Fruit fly (Drosophila melanogaster) whole organism, embryonic: ENCODE results near the gene Pxn.

Source experiments
- Antp ChIP-seq: fragments of 200-800 bp; sonication (Bioruptor generic); optimal IDR thresholded peaks from 3 replicates; lab custom pipeline; 2016; ENCODE audit warnings: missing biosample characterization, missing genetic modification characterization
- Bdp1 ChIP-seq: fragments of 200-800 bp; sonication (Bioruptor generic); optimal IDR thresholded peaks from 3 replicates; lab custom pipeline; 2016; ENCODE audit warnings: missing biosample characterization, missing genetic modification characterization
- CG10543 ChIP-seq: fragments of 200-800 bp; sonication (Bioruptor generic); optimal IDR thresholded peaks from 3 replicates; lab custom pipeline; 2017; ENCODE audit warnings: missing biosample characterization, mild to moderate bottlenecking, missing genetic modification characterization, moderate library complexity
- CG11093 ChIP-seq: fragments of 200-800 bp; sonication (Bioruptor generic); IDR thresholded peaks from 3 replicates; pipeline ENCODE4 v1.3.6; 2022; ENCODE audit warnings: missing biosample characterization, missing genetic modification characterization
- CG12769 ChIP-seq: fragments of 200-800 bp; sonication (Bioruptor generic); optimal IDR thresholded peaks from 2 replicates; lab custom pipeline; 2019; ENCODE audit warnings: missing biosample characterization, mild to moderate bottlenecking, missing genetic modification characterization, moderate library complexity
- CG13287 ChIP-seq: fragments of 200-800 bp; sonication (Bioruptor generic); IDR thresholded peaks from 2 replicates; pipeline ENCODE4 v1.3.6; 2022; ENCODE audit warnings: missing biosample characterization, missing genetic modification characterization; ENCODE audit not compliant: partially characterized antibody
- CG13624 ChIP-seq: fragments of 200-800 bp; sonication (Bioruptor generic); optimal IDR thresholded peaks from 2 replicates; lab custom pipeline; 2016; ENCODE audit warnings: missing biosample characterization, missing genetic modification characterization
- CG15073 ChIP-seq: fragments of 200-800 bp; sonication (Bioruptor generic); optimal IDR thresholded peaks from 2 replicates; lab custom pipeline; 2016; ENCODE audit warnings: missing biosample characterization, missing genetic modification characterization
- CG15479 ChIP-seq: fragments of 200-800 bp; sonication (Bioruptor generic); optimal IDR thresholded peaks from 3 replicates; lab custom pipeline; 2019; ENCODE audit warnings: missing biosample characterization, mild to moderate bottlenecking, missing genetic modification characterization, moderate library complexity
- CG32532 ChIP-seq: fragments of 200-800 bp; sonication (Bioruptor generic); IDR thresholded peaks from 2 replicates; pipeline ENCODE4 v1.3.6; 2022; ENCODE audit warnings: missing biosample characterization, missing genetic modification characterization
- CG34224 ChIP-seq: fragments of 200-800 bp; sonication (Bioruptor generic); IDR thresholded peaks from 3 replicates; pipeline ENCODE4 v1.3.6; 2022; ENCODE audit warnings: missing biosample characterization, missing genetic modification characterization; ENCODE audit not compliant: partially characterized antibody
- CG3726 ChIP-seq: fragments of 200-800 bp; sonication (Bioruptor generic); IDR thresholded peaks from 3 replicates; pipeline ENCODE4, ENCODE4 v1.3.6; 2022; ENCODE audit warnings: missing biosample characterization, missing genetic modification characterization
- CG4424 ChIP-seq: fragments of 200-800 bp; sonication (Bioruptor generic); optimal IDR thresholded peaks from 3 replicates; lab custom pipeline; 2016; ENCODE audit warnings: missing biosample characterization, missing genetic modification characterization
- CG8290 ChIP-seq, 3 experiments: fragments of 200-800 bp; sonication (Bioruptor generic); optimal IDR thresholded peaks; 2 replicates each; lab custom pipeline; 2016 to 2019; ENCODE audit warnings: missing biosample characterization in 3 of 3, missing genetic modification characterization in 3 of 3, mild to moderate bottlenecking in 2 of 3, moderate library complexity in 1 of 3
- CG9817 ChIP-seq: fragments of 200-800 bp; sonication (Bioruptor generic); optimal IDR thresholded peaks from 2 replicates; lab custom pipeline; 2018; ENCODE audit warnings: missing biosample characterization, mild to moderate bottlenecking, missing genetic modification characterization, moderate library complexity
- CrebB ChIP-seq: fragments of 200-800 bp; sonication (Bioruptor generic); optimal IDR thresholded peaks from 3 replicates; lab custom pipeline; 2018; ENCODE audit warnings: missing biosample characterization, mild to moderate bottlenecking, missing genetic modification characterization
- D19A ChIP-seq: fragments of 200-800 bp; optimal IDR thresholded peaks from 3 replicates; lab custom pipeline; 2019; ENCODE audit warnings: missing biosample characterization, mild to moderate bottlenecking, missing genetic modification characterization, moderate library complexity
- Deaf1 ChIP-seq: fragments of 200-800 bp; optimal IDR thresholded peaks from 3 replicates; lab custom pipeline; 2019; ENCODE audit warnings: missing biosample characterization, mild to moderate bottlenecking, missing genetic modification characterization, moderate library complexity
- Doc3 ChIP-seq: fragments of 200-800 bp; sonication (Bioruptor generic); IDR thresholded peaks from 3 replicates; pipeline ENCODE4 v1.3.6; 2022; ENCODE audit warnings: missing biosample characterization, missing genetic modification characterization; ENCODE audit not compliant: partially characterized antibody
- HmgZ ChIP-seq: fragments of 200-800 bp; sonication (Bioruptor generic); optimal IDR thresholded peaks from 2 replicates; lab custom pipeline; 2018; ENCODE audit warnings: missing biosample characterization, mild to moderate bottlenecking, missing genetic modification characterization
- Hr39 ChIP-seq: fragments of >200 bp; optimal IDR thresholded peaks from 2 replicates; lab custom pipeline; 2017
- Hr51 ChIP-seq, 2 experiments: fragments of 200-800 bp; sonication (Bioruptor generic); optimal IDR thresholded peaks; 2 replicates in 1 of 2; 3 replicates in 1 of 2; lab custom pipeline; 2016 to 2018; ENCODE audit warnings: missing biosample characterization in 2 of 2, missing genetic modification characterization in 2 of 2, mild to moderate bottlenecking in 1 of 2, moderate library complexity in 1 of 2
- Kr ChIP-seq: fragments of 200-800 bp; sonication (Bioruptor generic); optimal IDR thresholded peaks from 2 replicates; lab custom pipeline; 2017; ENCODE audit warnings: missing biosample characterization, mild to moderate bottlenecking, missing genetic modification characterization
- Nf-YB ChIP-seq: fragments of 200-800 bp; sonication (Bioruptor generic); optimal IDR thresholded peaks from 3 replicates; lab custom pipeline; 2019; ENCODE audit warnings: missing biosample characterization, mild to moderate bottlenecking, missing genetic modification characterization, moderate library complexity
- Rfx ChIP-seq: fragments of 200-800 bp; sonication (Bioruptor generic); IDR thresholded peaks from 2 replicates; pipeline ENCODE4 v1.3.6; 2022; ENCODE audit warnings: missing biosample characterization, missing genetic modification characterization
- Side ChIP-seq: fragments of 200-800 bp; sonication (Bioruptor generic); optimal IDR thresholded peaks from 2 replicates; lab custom pipeline; 2016; ENCODE audit warnings: missing biosample characterization, missing genetic modification characterization
- Sry-δ ChIP-seq: fragments of 200-800 bp; sonication (Bioruptor generic); optimal IDR thresholded peaks from 2 replicates; lab custom pipeline; 2016; ENCODE audit warnings: missing biosample characterization, missing genetic modification characterization
- TFAM ChIP-seq: fragments of 200-800 bp; sonication (Bioruptor generic); optimal IDR thresholded peaks from 2 replicates; lab custom pipeline; 2017; ENCODE audit warnings: missing biosample characterization, missing genetic modification characterization, inconsistent platforms
- Trl ChIP-seq, 3 experiments: fragments of >200 bp in 2 of 3; fragments of 200-800 bp in 1 of 3; sonication (Bioruptor generic) in 1 of 3; optimal IDR thresholded peaks; 2 replicates in 1 of 3; 3 replicates in 2 of 3; lab custom pipeline; 2016 to 2017; ENCODE audit warnings: missing biosample characterization in 1 of 3, missing genetic modification characterization in 1 of 3
- al ChIP-seq: fragments of 200-800 bp; sonication (Bioruptor generic); IDR thresholded peaks from 2 replicates; pipeline ENCODE4 v1.3.6; 2022; ENCODE audit warnings: missing biosample characterization, missing genetic modification characterization
- bigmax ChIP-seq: fragments of 200-800 bp; sonication (Bioruptor generic); optimal IDR thresholded peaks from 2 replicates; lab custom pipeline; 2018; ENCODE audit warnings: missing biosample characterization, mild to moderate bottlenecking, missing genetic modification characterization
- bsh ChIP-seq, 2 experiments: fragments of 200-800 bp; sonication (Bioruptor generic); optimal IDR thresholded peaks; 2 replicates each; lab custom pipeline; 2017 to 2018; ENCODE audit warnings: mild to moderate bottlenecking in 2 of 2, missing biosample characterization in 2 of 2, missing genetic modification characterization in 2 of 2, moderate library complexity in 1 of 2
- crol ChIP-seq: fragments of 200-800 bp; sonication (Bioruptor generic); IDR thresholded peaks from 2 replicates; pipeline ENCODE4 v1.3.6; 2022; ENCODE audit warnings: missing biosample characterization, missing genetic modification characterization
- dysf ChIP-seq: fragments of 200-800 bp; sonication (Bioruptor generic); IDR thresholded peaks from 3 replicates; pipeline ENCODE4 v1.3.6; 2022; ENCODE audit warnings: missing biosample characterization, missing genetic modification characterization
- en ChIP-seq: fragments of 200-800 bp; sonication (Bioruptor generic); optimal IDR thresholded peaks from 2 replicates; lab custom pipeline; 2016; ENCODE audit warnings: missing biosample characterization, missing genetic modification characterization
- ftz-f1 ChIP-seq: fragments of 200-800 bp; sonication (Bioruptor generic); optimal IDR thresholded peaks from 2 replicates; lab custom pipeline; 2016; ENCODE audit warnings: missing biosample characterization, missing genetic modification characterization
- gcm ChIP-seq: fragments of 200-800 bp; sonication (Bioruptor generic); optimal IDR thresholded peaks from 2 replicates; lab custom pipeline; 2019; ENCODE audit warnings: missing biosample characterization, mild to moderate bottlenecking, missing genetic modification characterization, moderate library complexity
- gsb-n ChIP-seq: fragments of 200-800 bp; sonication (Bioruptor generic); optimal IDR thresholded peaks from 3 replicates; lab custom pipeline; 2018; ENCODE audit warnings: missing biosample characterization, mild to moderate bottlenecking, missing genetic modification characterization
- nau ChIP-seq: fragments of 200-800 bp; sonication (Bioruptor generic); optimal IDR thresholded peaks from 3 replicates; lab custom pipeline; 2017; ENCODE audit warnings: missing biosample characterization, mild to moderate bottlenecking, missing genetic modification characterization, missing genetic modification reagents
- odd ChIP-seq: fragments of 200-800 bp; sonication (Bioruptor generic); optimal IDR thresholded peaks from 2 replicates; lab custom pipeline; 2017; ENCODE audit warnings: missing biosample characterization, mild to moderate bottlenecking, missing genetic modification characterization
- pb ChIP-seq: fragments of 200-800 bp; sonication (Bioruptor generic); optimal IDR thresholded peaks from 3 replicates; lab custom pipeline; 2016; ENCODE audit warnings: missing biosample characterization, missing genetic modification characterization
- ranshi ChIP-seq: fragments of 200-800 bp; sonication (Bioruptor generic); IDR thresholded peaks from 2 replicates; pipeline ENCODE4 v1.3.6; 2022; ENCODE audit warnings: missing biosample characterization, missing genetic modification characterization
- salm ChIP-seq: fragments of 200-800 bp; sonication (Bioruptor generic); optimal IDR thresholded peaks from 2 replicates; lab custom pipeline; 2018; ENCODE audit warnings: missing biosample characterization, mild to moderate bottlenecking, missing genetic modification characterization
- slbo ChIP-seq: fragments of 200-800 bp; sonication (Bioruptor generic); IDR thresholded peaks from 2 replicates; pipeline ENCODE4 v1.3.6; 2022; ENCODE audit warnings: missing biosample characterization, missing genetic modification characterization
- unc-4 ChIP-seq: fragments of 200-800 bp; sonication (Bioruptor generic); IDR thresholded peaks from 2 replicates; pipeline ENCODE4 v1.3.6; 2022; ENCODE audit warnings: missing biosample characterization, missing genetic modification characterization; ENCODE audit not compliant: partially characterized antibody
- zen ChIP-seq: fragments of 200-800 bp; sonication (Bioruptor generic); optimal IDR thresholded peaks from 3 replicates; lab custom pipeline; 2018; ENCODE audit warnings: missing biosample characterization, mild to moderate bottlenecking, missing genetic modification characterization, moderate library complexity

Pxn gene

DNA sequence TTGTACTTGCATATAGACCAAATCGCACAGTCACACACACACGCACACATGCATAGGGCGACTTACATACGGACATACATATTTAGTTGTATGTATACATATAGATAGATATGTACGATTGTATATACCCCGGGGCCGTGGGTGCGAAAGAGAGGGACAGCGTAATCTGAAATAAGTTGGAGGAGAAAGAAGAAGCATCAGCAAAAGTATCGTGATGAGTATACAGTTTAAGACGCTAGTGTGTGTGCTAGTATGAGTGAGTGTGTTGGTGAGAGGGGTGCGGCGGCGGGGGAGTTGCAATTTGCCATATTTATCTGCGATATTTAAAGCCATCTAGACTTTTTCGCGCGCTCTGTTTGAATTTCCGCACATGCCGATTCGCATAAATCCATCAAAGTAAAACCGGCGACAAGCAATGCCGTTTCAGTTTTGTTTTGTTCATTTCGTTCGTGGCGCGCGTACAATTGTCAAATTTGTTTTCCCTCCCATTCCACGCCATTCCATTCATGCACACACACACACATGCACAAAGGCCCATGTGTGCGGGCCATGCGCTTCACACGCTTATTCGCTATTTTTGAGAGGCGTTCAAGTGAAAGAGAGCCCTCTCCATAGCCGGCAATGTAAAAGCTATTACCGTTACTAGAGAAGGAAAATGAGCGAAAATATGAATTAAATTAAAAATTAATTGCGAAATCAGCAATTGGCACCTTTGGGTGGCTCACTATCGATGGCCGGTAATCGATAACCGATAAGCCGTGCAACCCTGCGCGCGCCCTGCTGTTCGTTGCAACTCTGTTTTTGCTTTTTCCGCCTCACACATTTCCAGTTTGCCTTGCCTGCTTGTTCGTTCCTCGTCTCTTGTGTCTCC lies 5.3 kb upstream of the Pxn start (continued):
- peak; percentile 62 for TF ChIP-seq bigmax

DNA sequence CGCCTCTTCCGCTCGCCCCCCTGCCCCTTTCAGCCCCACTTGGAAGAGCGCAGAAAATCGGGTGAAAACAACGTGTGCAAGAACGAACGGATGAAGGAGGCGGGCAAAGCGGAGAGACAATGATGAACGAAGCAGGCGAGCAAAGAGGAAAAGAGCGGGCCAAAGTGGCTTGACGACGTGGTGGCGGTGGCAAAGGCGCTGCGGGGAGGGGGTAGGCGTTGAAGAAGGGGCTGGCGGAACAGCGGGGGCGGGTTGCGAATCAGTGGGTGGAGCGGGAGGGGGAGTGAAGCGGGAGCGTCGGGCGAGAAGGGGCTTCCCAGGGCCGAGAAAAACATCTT lies 2.9 kb upstream of the Pxn start:
- TF ChIP-seq Rfx (GFP tag; lab: Robert Waterston, UW), result 0 out of 2 replicates have a peak, but pooled peaks have one; percentile 10
- TF ChIP-seq CG13624, result no peak
- TF ChIP-seq CG34224, result 0 out of 3 replicates have a peak, but pooled peaks have one; percentile 39
- no peak for TF ChIP-seq dysf (GFP tag; lab: Robert Waterston, UW)
- no peak for TF ChIP-seq CrebB (tag; lab: Kevin White, UChicago)
- peak; percentile 35; the same call in 1 of the 2 replicates for TF ChIP-seq slbo (GFP tag; lab: Robert Waterston, UW)
- TF ChIP-seq CG10543 (GFP tag; lab: Kevin White, UChicago), result peak; percentile 35
- TF ChIP-seq TFAM (GFP tag; lab: Kevin White, UChicago), result no peak
- no peak for TF ChIP-seq Side (GFP tag; lab: Kevin White, UChicago)
- TF ChIP-seq en (GFP tag; lab: Kevin White, UChicago), result no peak
- no peak for TF ChIP-seq Sry-δ (GFP tag; lab: Kevin White, UChicago)
- TF ChIP-seq bsh (GFP tag; optimal IDR thresholded peaks at IDR 0.05; lab: Kevin White, UChicago), result no peak
- TF ChIP-seq HmgZ (tag; lab: Kevin White, UChicago), result peak; percentile 6
- TF ChIP-seq gcm (GFP tag; lab: Kevin White, UChicago), result no peak
- peak; percentile 5 to 6 for TF ChIP-seq Trl (optimal IDR thresholded peaks at IDR 0.05; lab: Kevin White, UChicago)
- TF ChIP-seq Trl (GFP tag; optimal IDR thresholded peaks at IDR 0.05; lab: Kevin White, UChicago), result no peak
- TF ChIP-seq CG11093, result 0 out of 3 replicates have a peak, but pooled peaks have one; percentile 19
- peak; percentile 62 for TF ChIP-seq D19A (tag; lab: Kevin White, UChicago)
- 0 out of 2 replicates have a peak, but pooled peaks have one; percentile 28 for TF ChIP-seq al (GFP tag; lab: Robert Waterston, UW)
- TF ChIP-seq Kr (GFP tag; lab: Kevin White, UChicago), result no peak
- TF ChIP-seq nau (GFP tag; lab: Kevin White, UChicago), result peak; percentile 5
- TF ChIP-seq CG12769 (tag; lab: Kevin White, UChicago), result peak; percentile 58
- no peak for TF ChIP-seq Antp (GFP tag; lab: Kevin White, UChicago)
- peak; percentile 34; the same call in 1 of the 2 replicates for TF ChIP-seq unc-4 (GFP tag; lab: Robert Waterston, UW)
- TF ChIP-seq zen (tag; lab: Kevin White, UChicago), result no peak
- TF ChIP-seq CG15479 (GFP tag; lab: Kevin White, UChicago), result no peak
- TF ChIP-seq ranshi, result no peak
- no peak for TF ChIP-seq pb (GFP tag; lab: Kevin White, UChicago)
- TF ChIP-seq CG4424 (GFP tag; lab: Kevin White, UChicago), result no peak
- TF ChIP-seq Bdp1 (GFP tag; lab: Kevin White, UChicago), result no peak
- TF ChIP-seq CG15073 (GFP tag; lab: Kevin White, UChicago), result no peak
- no peak for TF ChIP-seq gsb-n (tag; lab: Kevin White, UChicago)
- no peak for TF ChIP-seq Doc3
- TF ChIP-seq Deaf1 (tag; lab: Kevin White, UChicago), result peak; percentile 28
- no peak for TF ChIP-seq Nf-YB (GFP tag; lab: Kevin White, UChicago)
- TF ChIP-seq CG8290 (GFP tag; optimal IDR thresholded peaks at IDR 0.05; lab: Kevin White, UChicago), result no peak
- peak in 1 of 2 experiments; percentile 10 for TF ChIP-seq CG8290 (tag; optimal IDR thresholded peaks at IDR 0.05; lab: Kevin White, UChicago)
- TF ChIP-seq odd (GFP tag; lab: Kevin White, UChicago), result no peak
- no peak for TF ChIP-seq CG9817 (tag; lab: Kevin White, UChicago)
- TF ChIP-seq ftz-f1 (GFP tag; lab: Kevin White, UChicago), result peak; percentile 3
- TF ChIP-seq salm (tag; lab: Kevin White, UChicago), result no peak
- TF ChIP-seq Hr39 (lab: Kevin White, UChicago), result no peak
- TF ChIP-seq CG32532, result peak; percentile 55
- no peak for TF ChIP-seq CG3726
- TF ChIP-seq Hr51 (GFP tag; optimal IDR thresholded peaks at IDR 0.05; lab: Kevin White, UChicago), result no peak
- peak; percentile 100 for TF ChIP-seq crol
- TF ChIP-seq CG13287, result no peak; the same call in 1 of the 2 replicates
